Fruit fly (Drosophila melanogaster) whole organism, embryonic: Measurements from ENCODE around the gene CG14537.

ENCODE experiments used
- CG1647 ChIP-seq: fragments of 200-800 bp; sonication (Bioruptor generic); optimal IDR thresholded peaks from 3 replicates; lab custom pipeline; 2016; ENCODE audit warnings: missing biosample characterization, missing genetic modification characterization
- CG5245 ChIP-seq: fragments of 200-800 bp; sonication (Bioruptor generic); optimal IDR thresholded peaks from 3 replicates; lab custom pipeline; 2016; ENCODE audit warnings: missing biosample characterization, missing genetic modification characterization
- ap ChIP-seq: fragments of 200-800 bp; sonication (Bioruptor generic); IDR thresholded peaks from 2 replicates; pipeline ENCODE4 v1.3.6; 2022; ENCODE audit warnings: missing biosample characterization, missing genetic modification characterization
- dysf ChIP-seq: fragments of 200-800 bp; sonication (Bioruptor generic); IDR thresholded peaks from 3 replicates; pipeline ENCODE4 v1.3.6; 2022; ENCODE audit warnings: missing biosample characterization, missing genetic modification characterization

- TF ChIP-seq CG5245 (GFP tag; lab: Kevin White, UChicago) = no peak
- TF ChIP-seq dysf = no peak
- TF ChIP-seq ap (GFP tag; lab: Robert Waterston, UW) = no peak
- no peak for TF ChIP-seq CG1647 (GFP tag; lab: Kevin White, UChicago)
Observed at dm6 chr2L:7860739-7861138, 20.5 kb downstream of the CG14537 start, which contains the start of gene TwdlE.
